Fruit fly (Drosophila melanogaster): ENCODE results near the gene Ino80.

- TF ChIP-seq EcR (GFP tag; optimal IDR thresholded peaks at IDR 0.05) (no peak), psq (optimal IDR thresholded peaks at IDR 0.05) (no peak)
Observed at dm6 chr3R:19412434-19412833, 9.5 kb upstream of the Ino80 start, which contains the start of gene CG31221.

Measured in whole organism.